Worm (Caenorhabditis elegans) whole organism, mixed stage, embryonic: ENCODE data around the gene Y38E10A.24.

Experiments
- M03D4.4 ChIP-seq: sonication (generic microtip); optimal IDR thresholded peaks from 2 replicates; lab custom pipeline; 2017; ENCODE audit warnings: mild to moderate bottlenecking, missing genetic modification characterization, missing compliant biosample characterization
- bed-3 ChIP-seq: fragments of 200-800 bp; sonication (Bioruptor generic); optimal IDR thresholded peaks from 3 replicates; lab custom pipeline; 2018; ENCODE audit warnings: mild to moderate bottlenecking, missing genetic modification characterization, moderate library complexity, missing compliant biosample characterization
- blmp-1 ChIP-seq: fragments of 150-350 bp; optimal IDR thresholded peaks from 2 replicates; lab custom pipeline; 2014; ENCODE audit warnings: missing biosample characterization, missing genetic modification characterization
- ceh-39 ChIP-seq: fragments of 150-350 bp; optimal IDR thresholded peaks from 2 replicates; lab custom pipeline; 2014; ENCODE audit warnings: missing biosample characterization, missing genetic modification characterization
- ceh-43 ChIP-seq: fragments of 200-800 bp; sonication (Bioruptor generic); optimal IDR thresholded peaks from 2 replicates; lab custom pipeline; 2018; ENCODE audit warnings: mild to moderate bottlenecking, missing genetic modification characterization, moderate library complexity, missing compliant biosample characterization
- ceh-83 ChIP-seq: fragments of 200-800 bp; sonication (Bioruptor generic); optimal IDR thresholded peaks from 2 replicates; lab custom pipeline; 2018; ENCODE audit warnings: mild to moderate bottlenecking, missing genetic modification characterization, missing compliant biosample characterization
- ces-1 ChIP-seq: fragments of 150-350 bp; optimal IDR thresholded peaks from 2 replicates; lab custom pipeline; 2014; ENCODE audit warnings: missing biosample characterization, missing genetic modification reagents, missing genetic modification characterization
- drap-1 ChIP-seq: fragments of 200-800 bp; sonication (Bioruptor generic); optimal IDR thresholded peaks from 3 replicates; lab custom pipeline; 2018; ENCODE audit warnings: mild to moderate bottlenecking, missing genetic modification characterization, missing compliant biosample characterization
- elt-1 ChIP-seq: sonication (generic microtip); optimal IDR thresholded peaks from 2 replicates; lab custom pipeline; 2017; ENCODE audit warnings: missing genetic modification characterization, mild to moderate bottlenecking, missing compliant biosample characterization, antibody characterized with exemption, moderate library complexity, borderline replicate concordance; ENCODE audit not compliant: insufficient read depth
- elt-3 ChIP-seq: fragments of 150-350 bp; optimal IDR thresholded peaks from 2 replicates; lab custom pipeline; 2014; ENCODE audit warnings: missing biosample characterization, missing genetic modification characterization
- flh-1 ChIP-seq: fragments of 200-800 bp; sonication (Bioruptor generic); optimal IDR thresholded peaks from 2 replicates; lab custom pipeline; 2018; ENCODE audit warnings: mild to moderate bottlenecking, missing genetic modification characterization, moderate library complexity, missing compliant biosample characterization
- ham-2 ChIP-seq: fragments of 200-800 bp; sonication (Bioruptor generic); optimal IDR thresholded peaks from 2 replicates; lab custom pipeline; 2018; ENCODE audit warnings: mild to moderate bottlenecking, missing genetic modification characterization, missing compliant biosample characterization
- hlh-1 ChIP-seq: fragments of 150-350 bp; optimal IDR thresholded peaks from 2 replicates; lab custom pipeline; 2014; ENCODE audit warnings: missing biosample characterization, missing genetic modification reagents, missing genetic modification characterization
- lin-13 ChIP-seq: fragments of 150-350 bp; optimal IDR thresholded peaks from 2 replicates; lab custom pipeline; 2014; ENCODE audit warnings: missing biosample characterization, missing genetic modification characterization
- lin-32 ChIP-seq: fragments of 200-800 bp; sonication (Bioruptor generic); optimal IDR thresholded peaks from 2 replicates; lab custom pipeline; 2018; ENCODE audit warnings: mild to moderate bottlenecking, missing genetic modification characterization, missing compliant biosample characterization
- lsy-2 ChIP-seq: fragments of 150-350 bp; optimal IDR thresholded peaks from 2 replicates; lab custom pipeline; 2014; ENCODE audit warnings: missing biosample characterization, missing genetic modification characterization
- mab-5 ChIP-seq: fragments of 150-350 bp; optimal IDR thresholded peaks from 2 replicates; lab custom pipeline; 2014; ENCODE audit warnings: missing biosample characterization, missing genetic modification characterization
- mep-1 ChIP-seq: fragments of 150-350 bp; optimal IDR thresholded peaks from 2 replicates; lab custom pipeline; 2017; ENCODE audit warnings: missing biosample characterization, missing genetic modification reagents, missing genetic modification characterization, inconsistent platforms
- mls-2 ChIP-seq: sonication (generic microtip); optimal IDR thresholded peaks from 2 replicates; lab custom pipeline; 2016; ENCODE audit warnings: mild to moderate bottlenecking, missing genetic modification characterization, moderate library complexity, missing compliant biosample characterization
- nhr-12 ChIP-seq: fragments of 150-350 bp; optimal IDR thresholded peaks from 2 replicates; lab custom pipeline; 2014; ENCODE audit warnings: missing biosample characterization, missing genetic modification characterization
- nhr-2 ChIP-seq: fragments of 150-350 bp; optimal IDR thresholded peaks from 2 replicates; lab custom pipeline; 2014; ENCODE audit warnings: missing biosample characterization, missing genetic modification characterization
- nhr-237 ChIP-seq: fragments of 150-350 bp; optimal IDR thresholded peaks from 2 replicates; lab custom pipeline; 2014; ENCODE audit warnings: missing biosample characterization, missing genetic modification characterization
- nhr-28 ChIP-seq: fragments of 150-350 bp; optimal IDR thresholded peaks from 2 replicates; lab custom pipeline; 2014; ENCODE audit warnings: missing biosample characterization, missing genetic modification characterization
- nhr-76 ChIP-seq: sonication (generic microtip); optimal IDR thresholded peaks from 2 replicates; lab custom pipeline; 2017; ENCODE audit warnings: missing biosample characterization, missing genetic modification characterization
- sem-2 ChIP-seq: fragments of 200-800 bp; sonication (Bioruptor generic); optimal IDR thresholded peaks from 2 replicates; lab custom pipeline; 2018; ENCODE audit warnings: mild to moderate bottlenecking, missing genetic modification characterization, missing compliant biosample characterization
- snpc-4 ChIP-seq: fragments of 150-350 bp; optimal IDR thresholded peaks from 2 replicates; lab custom pipeline; 2014; ENCODE audit warnings: missing biosample characterization, missing genetic modification characterization
- sptf-1 ChIP-seq: sonication (generic microtip); optimal IDR thresholded peaks from 2 replicates; lab custom pipeline; 2017; ENCODE audit warnings: mild to moderate bottlenecking, missing genetic modification characterization, moderate library complexity, missing compliant biosample characterization
- tbx-8 ChIP-seq: fragments of 200-800 bp; sonication (Bioruptor generic); optimal IDR thresholded peaks from 2 replicates; lab custom pipeline; 2018; ENCODE audit warnings: mild to moderate bottlenecking, missing genetic modification characterization, moderate library complexity, missing compliant biosample characterization
- unc-120 ChIP-seq: sonication (generic microtip); optimal IDR thresholded peaks from 2 replicates; lab custom pipeline; 2017; ENCODE audit warnings: missing genetic modification characterization, missing compliant biosample characterization; ENCODE audit not compliant: poor library complexity, severe bottlenecking
- unc-39 ChIP-seq: fragments of 150-350 bp; optimal IDR thresholded peaks from 2 replicates; lab custom pipeline; 2014; ENCODE audit warnings: missing biosample characterization, missing genetic modification characterization
- unc-62 ChIP-seq: fragments of 150-350 bp; optimal IDR thresholded peaks from 2 replicates; lab custom pipeline; 2014; ENCODE audit warnings: missing biosample characterization, missing genetic modification reagents, missing genetic modification characterization
- zip-8 ChIP-seq: fragments of 150-350 bp; optimal IDR thresholded peaks from 2 replicates; lab custom pipeline; 2014; ENCODE audit warnings: missing biosample characterization, missing genetic modification characterization
- ztf-11 ChIP-seq: fragments of 150-350 bp; optimal IDR thresholded peaks from 2 replicates; lab custom pipeline; 2014; ENCODE audit warnings: missing biosample characterization, missing genetic modification characterization

Y38E10A.24 gene

DNA sequence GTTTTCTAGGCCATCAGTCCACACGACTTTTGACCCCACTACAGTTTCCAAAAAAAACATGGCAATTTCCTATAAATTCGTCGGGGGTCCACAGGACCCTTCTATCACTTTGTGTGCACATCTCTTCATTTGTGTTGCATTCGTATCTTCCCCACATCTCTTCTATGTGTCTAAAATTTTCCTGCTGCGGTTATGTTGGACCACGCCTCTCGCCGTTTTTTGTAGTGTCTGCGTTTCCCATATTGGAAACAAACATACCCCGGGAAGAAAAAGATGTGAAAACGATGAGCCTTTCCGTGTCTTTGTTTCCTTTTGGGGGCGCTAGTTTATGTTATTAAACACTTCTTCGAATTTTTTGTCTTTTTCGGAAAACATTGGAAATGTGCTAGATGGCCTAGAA lies 16.9 kb upstream of the Y38E10A.24 start:
- TF ChIP-seq mab-5, result no peak
- no peak for TF ChIP-seq ceh-39 (tag; lab: Kevin White, UChicago)
- TF ChIP-seq nhr-237 (tag; lab: Kevin White, UChicago), result no peak
- no peak for TF ChIP-seq blmp-1 (tag; lab: Kevin White, UChicago)
- TF ChIP-seq nhr-2 (tag; lab: Kevin White, UChicago), result no peak
- TF ChIP-seq unc-39 (tag; lab: Kevin White, UChicago), result no peak
- no peak for TF ChIP-seq ceh-83 (GFP tag; lab: Kevin White, UChicago)
- no peak for TF ChIP-seq ceh-43 (GFP tag; lab: Kevin White, UChicago)
- no peak for TF ChIP-seq flh-1 (GFP tag; lab: Kevin White, UChicago)
- no peak for TF ChIP-seq ztf-11 (tag; lab: Kevin White, UChicago)
- no peak for TF ChIP-seq nhr-28
- no peak for TF ChIP-seq lin-13 (tag; lab: Kevin White, UChicago)
- no peak for TF ChIP-seq unc-120 (tag; lab: Kevin White, UChicago)
- TF ChIP-seq snpc-4, result no peak
- no peak for TF ChIP-seq tbx-8 (GFP tag; lab: Kevin White, UChicago)
- no peak for TF ChIP-seq hlh-1
- TF ChIP-seq nhr-12 (tag; lab: Kevin White, UChicago), result no peak

DNA sequence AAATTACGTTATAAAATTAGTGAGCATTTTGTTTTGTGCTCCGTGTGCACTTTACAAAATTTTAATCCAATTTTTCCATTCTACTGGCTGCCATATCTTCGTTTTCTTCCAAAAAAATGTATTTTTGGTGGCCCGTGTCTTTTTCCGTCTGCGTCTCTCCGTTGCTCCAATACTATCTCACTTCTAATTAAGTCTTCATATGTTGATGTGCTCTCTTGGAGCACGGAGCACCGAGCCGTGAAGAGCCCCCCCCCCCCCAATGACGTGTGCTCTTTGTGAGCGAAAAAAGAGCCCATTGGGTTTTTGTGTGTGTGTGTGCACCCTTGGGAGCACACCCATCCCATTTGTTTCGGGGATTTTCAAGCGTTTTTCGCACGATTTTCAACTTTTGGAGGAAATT lies 13.8 kb upstream of the Y38E10A.24 start:
- TF ChIP-seq ces-1 (GFP tag; lab: Kevin White, UChicago), result peak; percentile 69
- no peak for TF ChIP-seq tbx-8 (GFP tag; lab: Kevin White, UChicago)
- TF ChIP-seq sptf-1 (tag; lab: Kevin White, UChicago), result peak; percentile 16

DNA sequence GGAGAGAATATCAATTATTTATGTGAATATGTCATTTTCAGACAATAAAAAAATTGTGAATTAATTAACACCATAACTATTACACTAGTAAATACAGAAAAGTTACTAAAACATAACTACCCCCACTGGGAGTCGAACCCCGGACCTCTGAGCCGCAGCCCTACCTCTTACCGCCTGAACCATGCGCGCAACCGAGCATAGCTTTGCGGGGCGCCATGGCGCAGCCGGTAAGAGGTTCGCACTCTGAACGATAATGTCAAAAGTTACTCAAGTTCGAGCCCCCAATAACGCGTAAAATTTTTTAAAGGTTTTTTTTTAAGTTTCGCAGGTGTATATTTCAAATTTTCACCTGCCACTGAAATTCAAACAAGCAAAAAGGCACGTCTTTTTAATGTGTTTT lies 12.8 kb upstream of the Y38E10A.24 start:
- TF ChIP-seq elt-1, result no peak
- no peak for TF ChIP-seq drap-1 (GFP tag; lab: Kevin White, UChicago)
- no peak for TF ChIP-seq ceh-39 (tag; lab: Kevin White, UChicago)
- no peak for TF ChIP-seq nhr-76 (tag; lab: Kevin White, UChicago)

DNA sequence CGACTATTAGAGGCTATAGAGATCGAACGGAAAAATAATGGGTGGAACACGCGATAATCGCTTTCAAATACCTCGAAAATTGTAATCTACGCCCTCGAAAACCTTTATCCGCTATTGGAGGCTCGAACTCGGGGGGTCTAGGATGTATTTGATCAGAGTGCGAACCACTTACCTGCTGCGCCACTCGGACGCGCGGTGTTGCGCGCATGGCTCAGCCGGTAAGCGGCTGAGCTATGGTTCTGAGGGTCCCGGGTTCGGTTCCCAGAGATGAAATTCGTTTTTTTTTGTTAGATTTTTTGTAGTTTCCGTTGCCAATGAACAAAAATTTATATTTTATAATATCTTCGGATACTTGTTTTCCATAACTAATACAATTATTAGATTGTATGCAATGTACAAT lies 10.7 kb upstream of the Y38E10A.24 start:
- TF ChIP-seq lin-13 (tag; lab: Kevin White, UChicago) (no peak), mab-5 (no peak), elt-1 (no peak), sem-2 (no peak), ces-1 (GFP tag; lab: Kevin White, UChicago) (peak; percentile 16), zip-8 (no peak), hlh-1 (no peak)

DNA sequence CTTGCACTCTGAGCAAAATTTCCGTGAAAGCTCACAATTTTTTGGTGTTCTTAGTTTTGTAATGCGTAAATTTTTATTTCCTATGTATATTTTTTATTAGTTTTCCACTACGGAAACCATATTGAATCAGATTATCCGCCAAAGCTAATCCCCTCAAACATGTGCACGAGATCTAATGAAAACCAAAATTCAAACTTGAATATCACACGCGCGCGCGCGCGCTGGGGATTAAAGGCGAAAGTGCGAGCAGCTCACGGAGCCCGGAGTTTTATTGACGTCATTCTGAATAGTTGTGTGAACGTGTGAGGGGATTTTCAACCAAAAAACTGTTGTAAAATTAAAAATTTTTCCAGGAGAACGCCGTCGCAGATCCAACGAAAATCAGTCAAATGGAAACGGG lies 10.0 kb upstream of the Y38E10A.24 start:
- TF ChIP-seq sptf-1 (tag; lab: Kevin White, UChicago) (no peak), M03D4.4 (no peak), mep-1 (tag; lab: Kevin White, UChicago) (no peak), nhr-12 (tag; lab: Kevin White, UChicago) (no peak), nhr-28 (no peak), unc-120 (tag; lab: Kevin White, UChicago) (no peak), lin-32 (GFP tag; lab: Kevin White, UChicago) (no peak), unc-62 (GFP tag; lab: Kevin White, UChicago) (no peak), bed-3 (GFP tag; lab: Kevin White, UChicago) (no peak), elt-3 (tag; lab: Kevin White, UChicago) (no peak), ham-2 (no peak)

DNA sequence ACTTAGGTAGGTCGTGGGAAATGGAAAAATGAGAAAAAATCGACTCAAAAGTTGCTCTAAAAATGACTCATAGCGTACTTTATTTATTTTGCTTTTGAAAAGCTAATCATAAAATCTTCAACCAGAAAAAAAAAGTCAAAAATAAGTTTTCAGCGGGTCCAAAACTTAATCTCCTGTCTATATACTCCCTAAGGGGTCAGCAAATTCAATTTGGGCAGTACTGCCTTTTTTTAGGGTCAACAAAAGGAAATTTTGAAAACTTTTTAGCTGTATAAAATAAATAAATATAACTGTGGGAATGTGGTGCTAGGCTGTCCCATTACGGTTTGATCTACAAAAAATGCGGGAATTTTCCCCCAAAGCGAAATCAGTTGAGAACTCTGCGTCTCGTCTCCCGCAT lies 9.5 kb upstream of the Y38E10A.24 start:
- TF ChIP-seq lin-32 (GFP tag; lab: Kevin White, UChicago), result no peak
- no peak for TF ChIP-seq mls-2 (tag; lab: Kevin White, UChicago)
- no peak for TF ChIP-seq unc-120 (tag; lab: Kevin White, UChicago)
- TF ChIP-seq lsy-2 (tag; lab: Kevin White, UChicago), result no peak
- no peak for TF ChIP-seq flh-1 (GFP tag; lab: Kevin White, UChicago)
- no peak for TF ChIP-seq hlh-1
- TF ChIP-seq ceh-39 (tag; lab: Kevin White, UChicago), result no peak
- TF ChIP-seq snpc-4, result no peak
- no peak for TF ChIP-seq M03D4.4
- no peak for TF ChIP-seq unc-39 (tag; lab: Kevin White, UChicago)
- no peak for TF ChIP-seq sptf-1 (tag; lab: Kevin White, UChicago)
- no peak for TF ChIP-seq unc-62 (GFP tag; lab: Kevin White, UChicago)
- TF ChIP-seq nhr-2 (tag; lab: Kevin White, UChicago), result no peak
- TF ChIP-seq bed-3 (GFP tag; lab: Kevin White, UChicago), result no peak
- TF ChIP-seq elt-3 (tag; lab: Kevin White, UChicago), result no peak
- TF ChIP-seq elt-1, result no peak
